Worm (Caenorhabditis elegans) whole organism, L4/young adult: ENCODE data around the gene orc-2.

ENCODE experiments used
- W03F9.2 ChIP-seq: fragments of 150-350 bp; optimal IDR thresholded peaks from 2 replicates; lab custom pipeline; 2014; ENCODE audit warnings: missing biosample characterization, missing genetic modification characterization
- him-1 ChIP-seq: sonication (generic microtip); optimal IDR thresholded peaks from 2 replicates; lab custom pipeline; 2016; ENCODE audit warnings: missing genotype, missing genetic modification reagents, missing genetic modification characterization, missing compliant biosample characterization

DNA sequence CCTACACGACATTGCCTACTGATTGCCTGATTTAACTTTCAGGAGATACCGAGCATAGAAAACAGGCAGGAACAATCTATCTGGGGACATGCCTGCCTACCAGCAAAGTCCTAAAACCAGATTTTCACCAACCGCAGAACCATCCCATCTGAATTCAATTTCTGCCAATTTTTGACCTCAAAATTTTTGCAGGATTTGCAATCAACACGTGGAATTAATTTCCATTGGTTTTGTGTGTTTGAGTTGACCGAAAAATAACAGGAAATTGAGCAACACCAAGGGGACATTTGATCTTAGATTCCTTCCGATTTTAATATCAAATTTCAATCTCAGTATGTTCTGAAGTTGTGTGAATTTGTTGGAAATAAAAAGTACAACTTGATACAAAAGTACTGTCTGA, 25.3 kb downstream of the orc-2 start:
- TF ChIP-seq him-1 (tag; lab: Kevin White, UChicago), result no peak
- no peak for TF ChIP-seq W03F9.2 (tag; lab: Kevin White, UChicago)
